Worm (Caenorhabditis elegans) whole organism, mixed stage, embryonic: Measurements from ENCODE around the gene M03F8.7.

Source experiments
- M03D4.4 ChIP-seq: sonication (generic microtip); optimal IDR thresholded peaks from 2 replicates; lab custom pipeline; 2017; ENCODE audit warnings: mild to moderate bottlenecking, missing genetic modification characterization, missing compliant biosample characterization
- bed-3 ChIP-seq: fragments of 200-800 bp; sonication (Bioruptor generic); optimal IDR thresholded peaks from 3 replicates; lab custom pipeline; 2018; ENCODE audit warnings: mild to moderate bottlenecking, missing genetic modification characterization, moderate library complexity, missing compliant biosample characterization
- blmp-1 ChIP-seq: fragments of 150-350 bp; optimal IDR thresholded peaks from 2 replicates; lab custom pipeline; 2014; ENCODE audit warnings: missing biosample characterization, missing genetic modification characterization
- ceh-39 ChIP-seq: fragments of 150-350 bp; optimal IDR thresholded peaks from 2 replicates; lab custom pipeline; 2014; ENCODE audit warnings: missing biosample characterization, missing genetic modification characterization
- ceh-43 ChIP-seq: fragments of 200-800 bp; sonication (Bioruptor generic); optimal IDR thresholded peaks from 2 replicates; lab custom pipeline; 2018; ENCODE audit warnings: mild to moderate bottlenecking, missing genetic modification characterization, moderate library complexity, missing compliant biosample characterization
- ceh-83 ChIP-seq: fragments of 200-800 bp; sonication (Bioruptor generic); optimal IDR thresholded peaks from 2 replicates; lab custom pipeline; 2018; ENCODE audit warnings: mild to moderate bottlenecking, missing genetic modification characterization, missing compliant biosample characterization
- ces-1 ChIP-seq: fragments of 150-350 bp; optimal IDR thresholded peaks from 2 replicates; lab custom pipeline; 2014; ENCODE audit warnings: missing biosample characterization, missing genetic modification reagents, missing genetic modification characterization
- cnd-1 ChIP-seq: fragments of 200-800 bp; sonication (Bioruptor generic); optimal IDR thresholded peaks from 2 replicates; lab custom pipeline; 2018; ENCODE audit warnings: mild to moderate bottlenecking, missing genetic modification characterization, missing compliant biosample characterization
- drap-1 ChIP-seq: fragments of 200-800 bp; sonication (Bioruptor generic); optimal IDR thresholded peaks from 3 replicates; lab custom pipeline; 2018; ENCODE audit warnings: mild to moderate bottlenecking, missing genetic modification characterization, missing compliant biosample characterization
- elt-1 ChIP-seq: sonication (generic microtip); optimal IDR thresholded peaks from 2 replicates; lab custom pipeline; 2017; ENCODE audit warnings: missing genetic modification characterization, mild to moderate bottlenecking, missing compliant biosample characterization, antibody characterized with exemption, moderate library complexity, borderline replicate concordance; ENCODE audit not compliant: insufficient read depth
- elt-3 ChIP-seq: fragments of 150-350 bp; optimal IDR thresholded peaks from 2 replicates; lab custom pipeline; 2014; ENCODE audit warnings: missing biosample characterization, missing genetic modification characterization
- ham-2 ChIP-seq: fragments of 200-800 bp; sonication (Bioruptor generic); optimal IDR thresholded peaks from 2 replicates; lab custom pipeline; 2018; ENCODE audit warnings: mild to moderate bottlenecking, missing genetic modification characterization, missing compliant biosample characterization
- hlh-1 ChIP-seq: fragments of 150-350 bp; optimal IDR thresholded peaks from 2 replicates; lab custom pipeline; 2014; ENCODE audit warnings: missing biosample characterization, missing genetic modification reagents, missing genetic modification characterization
- lin-13 ChIP-seq: fragments of 150-350 bp; optimal IDR thresholded peaks from 2 replicates; lab custom pipeline; 2014; ENCODE audit warnings: missing biosample characterization, missing genetic modification characterization
- lin-32 ChIP-seq: fragments of 200-800 bp; sonication (Bioruptor generic); optimal IDR thresholded peaks from 2 replicates; lab custom pipeline; 2018; ENCODE audit warnings: mild to moderate bottlenecking, missing genetic modification characterization, missing compliant biosample characterization
- mab-5 ChIP-seq: fragments of 150-350 bp; optimal IDR thresholded peaks from 2 replicates; lab custom pipeline; 2014; ENCODE audit warnings: missing biosample characterization, missing genetic modification characterization
- mep-1 ChIP-seq: fragments of 150-350 bp; optimal IDR thresholded peaks from 2 replicates; lab custom pipeline; 2017; ENCODE audit warnings: missing biosample characterization, missing genetic modification reagents, missing genetic modification characterization, inconsistent platforms
- mls-2 ChIP-seq: sonication (generic microtip); optimal IDR thresholded peaks from 2 replicates; lab custom pipeline; 2016; ENCODE audit warnings: mild to moderate bottlenecking, missing genetic modification characterization, moderate library complexity, missing compliant biosample characterization
- nhr-12 ChIP-seq: fragments of 150-350 bp; optimal IDR thresholded peaks from 2 replicates; lab custom pipeline; 2014; ENCODE audit warnings: missing biosample characterization, missing genetic modification characterization
- nhr-2 ChIP-seq: fragments of 150-350 bp; optimal IDR thresholded peaks from 2 replicates; lab custom pipeline; 2014; ENCODE audit warnings: missing biosample characterization, missing genetic modification characterization
- nhr-237 ChIP-seq: fragments of 150-350 bp; optimal IDR thresholded peaks from 2 replicates; lab custom pipeline; 2014; ENCODE audit warnings: missing biosample characterization, missing genetic modification characterization
- nhr-28 ChIP-seq: fragments of 150-350 bp; optimal IDR thresholded peaks from 2 replicates; lab custom pipeline; 2014; ENCODE audit warnings: missing biosample characterization, missing genetic modification characterization
- nhr-76 ChIP-seq: sonication (generic microtip); optimal IDR thresholded peaks from 2 replicates; lab custom pipeline; 2017; ENCODE audit warnings: missing biosample characterization, missing genetic modification characterization
- pha-4 ChIP-seq: fragments of 150-350 bp; optimal IDR thresholded peaks from 2 replicates; lab custom pipeline; 2018; ENCODE audit warnings: missing biosample characterization, missing genetic modification reagents, missing genetic modification characterization
- snpc-4 ChIP-seq: fragments of 150-350 bp; optimal IDR thresholded peaks from 2 replicates; lab custom pipeline; 2014; ENCODE audit warnings: missing biosample characterization, missing genetic modification characterization
- sptf-1 ChIP-seq: sonication (generic microtip); optimal IDR thresholded peaks from 2 replicates; lab custom pipeline; 2017; ENCODE audit warnings: mild to moderate bottlenecking, missing genetic modification characterization, moderate library complexity, missing compliant biosample characterization
- tbx-8 ChIP-seq: fragments of 200-800 bp; sonication (Bioruptor generic); optimal IDR thresholded peaks from 2 replicates; lab custom pipeline; 2018; ENCODE audit warnings: mild to moderate bottlenecking, missing genetic modification characterization, moderate library complexity, missing compliant biosample characterization
- unc-120 ChIP-seq: sonication (generic microtip); optimal IDR thresholded peaks from 2 replicates; lab custom pipeline; 2017; ENCODE audit warnings: missing genetic modification characterization, missing compliant biosample characterization; ENCODE audit not compliant: poor library complexity, severe bottlenecking
- unc-39 ChIP-seq: fragments of 150-350 bp; optimal IDR thresholded peaks from 2 replicates; lab custom pipeline; 2014; ENCODE audit warnings: missing biosample characterization, missing genetic modification characterization
- unc-62 ChIP-seq: fragments of 150-350 bp; optimal IDR thresholded peaks from 2 replicates; lab custom pipeline; 2014; ENCODE audit warnings: missing biosample characterization, missing genetic modification reagents, missing genetic modification characterization
- zip-8 ChIP-seq: fragments of 150-350 bp; optimal IDR thresholded peaks from 2 replicates; lab custom pipeline; 2014; ENCODE audit warnings: missing biosample characterization, missing genetic modification characterization
- ztf-11 ChIP-seq: fragments of 150-350 bp; optimal IDR thresholded peaks from 2 replicates; lab custom pipeline; 2014; ENCODE audit warnings: missing biosample characterization, missing genetic modification characterization

M03F8.7 gene

ce11 chrV:5963092-5963491 is 26.4 kb downstream of the M03F8.7 start:
- TF ChIP-seq hlh-1: no peak
- no peak for TF ChIP-seq unc-39
- TF ChIP-seq ceh-83: no peak
- peak; percentile 71 for TF ChIP-seq ces-1 (GFP tag; lab: Kevin White, UChicago)
- no peak for TF ChIP-seq sptf-1
- TF ChIP-seq pha-4: no peak
- no peak for TF ChIP-seq zip-8 (tag; lab: Kevin White, UChicago)

- peak; percentile 47 for TF ChIP-seq ces-1 (GFP tag; lab: Kevin White, UChicago)
- TF ChIP-seq ztf-11 (tag; lab: Kevin White, UChicago): no peak
These were observed 27.0 kb downstream of the M03F8.7 start, which contains the start of gene pcm-1 for ce11 chrV:5963696-5964095. Gene pcm-1, minus strand, starts transcription at chrV:5963882.

ce11 chrV:5964658-5965178 is 28.0 kb downstream of the M03F8.7 start:
- no peak for TF ChIP-seq lin-32
- peak; percentile 52 for TF ChIP-seq unc-120 (tag; lab: Kevin White, UChicago)
- TF ChIP-seq unc-62 (GFP tag; lab: Kevin White, UChicago): peak; percentile 49

- TF ChIP-seq nhr-76 (no peak), ham-2 (GFP tag; lab: Kevin White, UChicago) (no peak), elt-3 (tag; lab: Kevin White, UChicago) (no peak), sptf-1 (no peak)
- TF ChIP-seq, all 35 proteins: peak for 0
These were observed 35.8 kb downstream of the M03F8.7 start for ce11 chrV:5972582-5972981.

- TF ChIP-seq tbx-8 (no peak), ceh-39 (no peak), ham-2 (GFP tag; lab: Kevin White, UChicago) (no peak), lin-32 (no peak), pha-4 (no peak), blmp-1 (tag; lab: Kevin White, UChicago) (no peak), unc-62 (GFP tag; lab: Kevin White, UChicago) (no peak), mls-2 (tag; lab: Kevin White, UChicago) (no peak), nhr-28 (tag; lab: Kevin White, UChicago) (no peak)
- TF ChIP-seq, all 35 proteins: peak for 0
These were observed 37.0 kb downstream of the M03F8.7 start for ce11 chrV:5973713-5974112.

ce11 chrV:5975724-5976123 is 39.0 kb downstream of the M03F8.7 start, which contains the start of gene acy-2:
Gene acy-2, plus strand, starts transcription at chrV:5976024.
- TF ChIP-seq elt-1 (tag; lab: Kevin White, UChicago): no peak
- no peak for TF ChIP-seq unc-120 (tag; lab: Kevin White, UChicago)
- TF ChIP-seq nhr-12 (tag; lab: Kevin White, UChicago): no peak
- TF ChIP-seq cnd-1 (tag; lab: Kevin White, UChicago): no peak
- TF ChIP-seq mab-5 (tag; lab: Kevin White, UChicago): no peak
- no peak for TF ChIP-seq ztf-11 (tag; lab: Kevin White, UChicago)
- no peak for TF ChIP-seq pha-4
- no peak for TF ChIP-seq mep-1 (tag; lab: Kevin White, UChicago)
- no peak for TF ChIP-seq drap-1
- no peak for TF ChIP-seq ceh-43 (GFP tag; lab: Kevin White, UChicago)
- no peak for TF ChIP-seq tbx-8
- TF ChIP-seq snpc-4: no peak
- no peak for TF ChIP-seq M03D4.4 (tag; lab: Kevin White, UChicago)
- no peak for TF ChIP-seq bed-3 (GFP tag; lab: Kevin White, UChicago)
- no peak for TF ChIP-seq nhr-2 (tag; lab: Kevin White, UChicago)

- no peak for TF ChIP-seq nhr-237 (tag; lab: Kevin White, UChicago)
- TF ChIP-seq blmp-1 (tag; lab: Kevin White, UChicago): no peak
- no peak for TF ChIP-seq nhr-76
- TF ChIP-seq lin-13: no peak
These were observed 46.0 kb downstream of the M03F8.7 start for ce11 chrV:5982722-5983121.
